Worm (Caenorhabditis elegans): ENCODE measurements around the gene clec-197.

DNA sequence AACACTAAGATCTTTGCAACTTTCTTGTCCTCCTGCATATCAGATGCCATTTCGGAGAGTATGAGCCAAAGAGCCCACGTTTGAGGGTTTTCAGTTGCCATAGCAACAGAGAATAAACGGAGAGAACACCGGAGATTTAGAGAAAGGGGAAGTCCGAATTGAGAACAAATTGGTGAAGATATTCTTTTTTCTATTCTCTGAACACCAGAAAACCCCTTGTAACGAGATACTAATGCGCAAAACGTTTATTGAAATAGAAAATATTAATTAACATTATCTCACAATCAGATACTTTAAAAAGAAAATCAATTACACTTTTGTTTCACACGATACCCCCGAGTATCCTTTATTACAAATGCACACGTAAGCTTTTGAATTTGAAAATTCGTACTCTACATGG, 44.6 kb downstream of the clec-197 start, which contains the start of gene ifta-2:
- no peak for TF ChIP-seq zip-11 (GFP tag; IDR thresholded peaks at IDR 0.05)
- TF ChIP-seq spr-3 (GFP tag; optimal IDR thresholded peaks at IDR 0.05) = no peak
- TF ChIP-seq mdt-29 (GFP tag; IDR thresholded peaks at IDR 0.05) = no peak
- TF ChIP-seq nhr-28 (tag; optimal IDR thresholded peaks at IDR 0.05) = no peak
- TF ChIP-seq lin-13 (GFP tag; optimal IDR thresholded peaks at IDR 0.05) = no peak
- no peak for TF ChIP-seq ceh-28 (tag; optimal IDR thresholded peaks at IDR 0.05)
- no peak for TF ChIP-seq nhr-6 (tag; optimal IDR thresholded peaks at IDR 0.05)
- TF ChIP-seq ama-1 (optimal IDR thresholded peaks at IDR 0.05) = no peak
